Worm (Caenorhabditis elegans): ENCODE data around the gene ZK355.2.
A peak's percentile ranks its signal among the peaks of the same experiment; 100 is the strongest.

ZK355.2 gene

DNA sequence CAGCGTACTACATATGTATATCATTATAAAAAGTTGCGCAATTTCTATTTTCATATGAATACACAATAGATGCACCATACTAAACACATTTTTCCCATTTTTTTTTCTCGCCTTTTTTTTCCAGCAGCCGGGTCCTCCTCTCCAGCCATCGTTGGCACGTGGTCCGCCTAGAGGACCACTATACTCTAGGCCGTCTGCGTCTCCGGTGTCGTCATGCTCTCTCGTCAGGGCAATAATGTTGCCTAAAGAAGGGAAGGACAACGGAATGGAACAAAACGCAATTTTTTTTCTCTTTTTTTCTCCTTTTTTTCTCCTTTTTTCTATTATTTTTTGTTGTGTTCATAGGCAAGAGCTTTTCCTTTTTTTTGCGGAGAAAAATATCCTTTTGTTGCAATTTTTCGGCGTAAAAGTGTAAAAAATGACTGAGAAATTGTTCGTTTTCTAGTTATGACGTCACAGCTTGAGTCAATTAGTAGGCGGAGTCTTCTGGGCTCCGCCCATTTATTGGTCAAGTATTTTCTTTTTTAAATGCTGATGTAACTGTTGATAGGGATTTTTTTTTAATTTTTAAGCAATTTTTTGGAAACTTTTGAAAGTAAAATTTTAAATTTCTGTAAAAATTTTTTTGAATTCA lies 38.9 kb downstream of the ZK355.2 start:
- TF ChIP-seq lin-39 (tag; optimal IDR thresholded peaks at IDR 0.05) = peak; percentile 62
- TF ChIP-seq skn-1 (tag; optimal IDR thresholded peaks at IDR 0.05) = peak; percentile 47
- TF ChIP-seq fkh-10 (GFP tag; optimal IDR thresholded peaks at IDR 0.05) = peak; percentile 77
- TF ChIP-seq lin-15B (tag; optimal IDR thresholded peaks at IDR 0.05) = peak; percentile 21
- no peak for TF ChIP-seq unc-62 (GFP tag; optimal IDR thresholded peaks at IDR 0.05)
- peak; percentile 66 for TF ChIP-seq hmg-11 (tag; optimal IDR thresholded peaks at IDR 0.05)
- TF ChIP-seq nhr-23 (tag; optimal IDR thresholded peaks at IDR 0.05) = no peak
- TF ChIP-seq mdl-1 (tag; optimal IDR thresholded peaks at IDR 0.05) = peak; percentile 91

DNA sequence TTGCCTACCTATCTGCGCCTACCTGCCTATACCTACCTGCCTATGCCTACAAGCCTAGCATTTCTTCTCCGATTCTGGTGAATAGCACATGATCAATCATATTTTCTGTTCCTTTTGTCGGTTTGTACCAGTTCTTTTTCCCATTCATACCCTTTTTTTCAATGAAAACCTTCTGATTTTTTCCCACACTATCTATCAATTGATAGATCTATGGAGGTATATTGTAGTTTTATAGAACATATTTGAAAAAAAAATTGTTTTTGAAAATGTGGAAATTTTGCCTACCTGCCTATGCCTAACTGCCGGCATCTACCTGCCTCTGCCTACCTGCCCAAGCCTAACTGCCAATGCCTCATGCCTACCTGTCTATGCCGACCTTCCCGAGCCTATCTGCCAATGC lies 39.9 kb downstream of the ZK355.2 start:
- TF ChIP-seq lsy-12 (tag; optimal IDR thresholded peaks at IDR 0.05) (no peak), elt-1 (tag; optimal IDR thresholded peaks at IDR 0.05) (no peak), sea-2 (GFP tag; optimal IDR thresholded peaks at IDR 0.05) (no peak), fkh-10 (GFP tag; optimal IDR thresholded peaks at IDR 0.05) (no peak), nfya-1 (tag; optimal IDR thresholded peaks at IDR 0.05; ENCODE audit: insufficient read depth) (no peak), lin-15B (tag; optimal IDR thresholded peaks at IDR 0.05) (no peak)

DNA sequence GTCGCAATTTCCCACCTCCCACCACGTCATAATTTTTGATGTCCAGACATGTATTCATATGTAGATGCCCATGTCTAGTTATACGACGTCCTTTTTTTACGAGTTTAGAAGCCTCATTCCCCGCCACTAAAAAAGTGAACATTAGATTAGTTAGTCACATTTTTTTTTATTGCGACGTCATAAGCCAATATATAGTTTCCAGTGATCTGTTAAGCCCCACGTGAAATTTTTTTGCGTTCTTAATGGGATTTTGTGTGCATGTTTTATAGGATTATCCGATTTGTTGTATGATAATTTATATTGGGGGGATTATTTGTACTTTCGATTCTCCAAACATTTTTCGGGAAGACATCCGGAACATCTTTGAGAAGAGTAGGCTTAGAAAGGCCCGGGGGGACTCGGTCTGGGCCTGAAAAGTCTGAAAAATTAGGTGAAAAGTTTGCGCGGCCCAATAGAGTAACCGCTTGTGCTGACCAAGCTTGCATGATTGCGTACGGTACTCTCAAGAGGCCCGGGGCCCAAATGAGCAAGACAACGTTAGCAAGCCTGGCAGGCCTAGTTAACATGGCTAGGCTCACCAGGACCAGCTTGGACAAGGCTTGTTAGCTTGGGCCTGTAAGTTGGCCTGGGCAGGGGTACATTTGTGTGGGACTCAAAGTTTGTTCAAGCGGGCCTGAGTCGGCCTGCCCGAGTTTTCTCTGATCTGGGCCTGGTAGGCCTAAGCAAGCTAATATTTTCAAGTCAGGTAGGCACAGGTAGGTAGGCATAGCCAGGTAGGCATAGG lies 41.7 kb downstream of the ZK355.2 start:
- TF ChIP-seq ceh-9 (tag; optimal IDR thresholded peaks at IDR 0.05) = no peak
- no peak for TF ChIP-seq ama-1 (optimal IDR thresholded peaks at IDR 0.05)
- TF ChIP-seq egl-27 (tag; optimal IDR thresholded peaks at IDR 0.05) = no peak
- no peak for TF ChIP-seq ceh-16 (tag; optimal IDR thresholded peaks at IDR 0.05)
- TF ChIP-seq sea-2 (GFP tag; optimal IDR thresholded peaks at IDR 0.05) = no peak
- no peak for TF ChIP-seq nhr-12 (tag; optimal IDR thresholded peaks at IDR 0.05)
- TF ChIP-seq zag-1 (tag; optimal IDR thresholded peaks at IDR 0.05) = no peak
- TF ChIP-seq eor-1 (tag; optimal IDR thresholded peaks at IDR 0.05) = no peak
- TF ChIP-seq nhr-67 (tag; optimal IDR thresholded peaks at IDR 0.05) = no peak
- TF ChIP-seq tbx-2 (tag; optimal IDR thresholded peaks at IDR 0.05) = no peak
- no peak for TF ChIP-seq R02D3.7 (tag; optimal IDR thresholded peaks at IDR 0.05)
- TF ChIP-seq ztf-4 (tag; optimal IDR thresholded peaks at IDR 0.05) = no peak
- TF ChIP-seq nhr-43 (tag; optimal IDR thresholded peaks at IDR 0.05; ENCODE audit: poor library complexity, severe bottlenecking) = no peak
- no peak for TF ChIP-seq nhr-77 (tag; optimal IDR thresholded peaks at IDR 0.05)
- no peak for TF ChIP-seq fkh-10 (GFP tag; optimal IDR thresholded peaks at IDR 0.05)
- TF ChIP-seq nhr-11 (tag; optimal IDR thresholded peaks at IDR 0.05) = no peak

DNA sequence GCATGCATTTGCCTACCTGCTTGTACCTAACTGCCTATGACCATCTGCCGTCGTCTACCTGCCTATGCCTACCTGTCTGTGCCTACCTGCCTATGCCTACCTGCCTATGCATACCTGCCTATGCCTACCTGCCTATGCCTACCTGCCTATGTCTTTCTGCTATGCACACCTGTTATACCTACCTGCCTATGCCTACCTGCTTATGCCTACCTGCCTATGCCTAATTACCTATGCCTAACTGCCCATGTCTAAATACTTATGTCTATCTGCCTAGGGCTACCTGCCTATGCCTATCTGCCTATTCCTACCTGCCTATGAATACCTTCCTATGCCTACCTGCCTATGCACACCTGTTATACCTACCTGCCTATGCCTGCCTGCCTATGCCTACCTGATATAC lies 42.6 kb downstream of the ZK355.2 start:
- TF ChIP-seq nfya-1 (tag; optimal IDR thresholded peaks at IDR 0.05; ENCODE audit: insufficient read depth) (no peak), lin-15B (tag; optimal IDR thresholded peaks at IDR 0.05) (no peak), mdl-1 (tag; optimal IDR thresholded peaks at IDR 0.05) (no peak), fkh-2 (tag; optimal IDR thresholded peaks at IDR 0.05) (no peak), nhr-76 (tag; optimal IDR thresholded peaks at IDR 0.05) (no peak), pha-4 (tag; optimal IDR thresholded peaks at IDR 0.05) (no peak), nhr-77 (tag; optimal IDR thresholded peaks at IDR 0.05) (no peak), ztf-4 (tag; optimal IDR thresholded peaks at IDR 0.05) (no peak), hmg-11 (tag; optimal IDR thresholded peaks at IDR 0.05) (no peak)

DNA sequence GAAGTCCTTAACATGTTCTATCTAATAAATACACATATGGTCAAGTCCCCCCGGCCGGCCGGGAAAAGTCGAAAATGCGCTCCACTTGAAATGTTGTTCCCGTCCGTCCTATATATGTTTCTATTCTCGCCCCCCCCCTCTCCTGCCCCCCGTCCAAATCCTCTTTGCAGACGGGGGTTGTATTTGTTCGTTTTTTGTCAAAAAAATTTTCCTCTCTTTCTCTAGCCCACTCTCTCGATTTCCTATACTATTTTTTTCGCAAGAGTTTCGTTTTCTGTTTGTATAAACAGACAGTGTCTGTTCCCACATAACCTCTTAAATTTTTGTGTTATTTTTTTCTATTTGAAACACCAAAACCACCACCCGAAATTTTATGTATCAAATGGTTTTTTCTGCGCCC lies 43.3 kb downstream of the ZK355.2 start:
- TF ChIP-seq nhr-28 (tag; optimal IDR thresholded peaks at IDR 0.05) = no peak
- TF ChIP-seq jun-1 (tag; optimal IDR thresholded peaks at IDR 0.05) = no peak
- TF ChIP-seq ceh-9 (tag; optimal IDR thresholded peaks at IDR 0.05) = no peak
- TF ChIP-seq pha-4 (tag; optimal IDR thresholded peaks at IDR 0.05) = peak; percentile 95
- peak; percentile 10 for TF ChIP-seq nfya-1 (tag; optimal IDR thresholded peaks at IDR 0.05; ENCODE audit: insufficient read depth)
- no peak for TF ChIP-seq ama-1 (optimal IDR thresholded peaks at IDR 0.05)

All from whole organism, L3 larva.